Fruit fly (Drosophila melanogaster) whole organism: ENCODE results near the gene CG5776.

Source experiments
- CG8478 ChIP-seq: fragments of >200 bp; optimal IDR thresholded peaks from 2 replicates; lab custom pipeline; 2018; ENCODE audit warnings: inconsistent platforms
- Dll ChIP-seq: fragments of >200 bp; optimal IDR thresholded peaks from 2 replicates; lab custom pipeline; 2017
- EcR ChIP-seq, 2 experiments: fragments of >200 bp; optimal IDR thresholded peaks; 2 replicates each; lab custom pipeline; 2017; ENCODE audit warnings: missing biosample characterization in 2 of 2, missing genetic modification characterization in 2 of 2, missing genetic modification reagents in 2 of 2
- pan ChIP-seq: fragments of >200 bp; optimal IDR thresholded peaks from 2 replicates; lab custom pipeline; 2017
- psq ChIP-seq: fragments of >200 bp; optimal IDR thresholded peaks from 2 replicates; lab custom pipeline; 2017
- usp ChIP-seq: fragments of >200 bp; optimal IDR thresholded peaks from 2 replicates; lab custom pipeline; 2017; ENCODE audit warnings: missing biosample characterization, missing genetic modification characterization, mixed read lengths

The CG5776 gene

dm6 chr2L:12704418-12704920 is at the start of gene CG5776, which contains the start of gene spict:
CG5776 (minus strand) TSS chr2L:12704451.
spict (plus strand) TSS chr2L:12704725.
- TF ChIP-seq CG8478 (no peak), EcR (GFP tag; optimal IDR thresholded peaks at IDR 0.05; lab: Kevin White, UChicago) (no peak), pan (no peak), Dll (lab: Kevin White, UChicago) (no peak), usp (GFP tag; lab: Kevin White, UChicago) (no peak), psq (lab: Kevin White, UChicago) (no peak)

- TF ChIP-seq usp (GFP tag; lab: Kevin White, UChicago) (no peak), psq (lab: Kevin White, UChicago) (no peak), pan (no peak), EcR (GFP tag; optimal IDR thresholded peaks at IDR 0.05; lab: Kevin White, UChicago) (no peak), CG8478 (no peak)
These were observed 45.8 kb upstream of the CG5776 start for dm6 chr2L:12750060-12750459.

DNA sequence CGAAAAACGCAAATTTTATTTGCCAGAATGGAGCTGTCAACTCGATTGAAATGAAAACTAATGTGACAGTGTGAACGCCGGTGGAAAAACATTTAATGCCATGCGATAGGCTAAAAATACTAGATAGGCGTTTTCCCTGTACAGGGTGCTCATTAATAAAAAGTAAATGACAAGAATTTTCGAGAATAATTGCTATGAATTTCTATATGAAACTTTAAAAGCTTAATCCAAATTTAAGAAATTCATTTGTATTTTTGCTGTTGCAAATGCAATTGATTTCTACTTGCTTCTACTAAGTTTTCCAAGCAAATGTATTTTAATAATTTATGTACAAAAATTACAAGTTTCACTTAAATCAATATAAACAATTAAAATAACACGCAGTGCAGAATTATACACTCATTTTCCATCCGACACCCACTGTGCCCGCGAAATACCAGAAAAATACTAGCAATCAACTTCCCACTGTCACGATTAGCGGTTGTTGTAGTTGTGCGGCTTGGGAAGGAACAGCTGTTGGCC is 17.6 kb upstream of the CG5776 start, which contains the start of gene Pih1D1:
TSS of gene Pih1D1 (minus strand) at position 50 of the 522 bp plus-strand sequence.
- TF ChIP-seq CG8478 (no peak), psq (lab: Kevin White, UChicago) (no peak), Dll (lab: Kevin White, UChicago) (no peak), EcR (GFP tag; optimal IDR thresholded peaks at IDR 0.05; lab: Kevin White, UChicago) (no peak), usp (GFP tag; lab: Kevin White, UChicago) (no peak), pan (no peak)

DNA sequence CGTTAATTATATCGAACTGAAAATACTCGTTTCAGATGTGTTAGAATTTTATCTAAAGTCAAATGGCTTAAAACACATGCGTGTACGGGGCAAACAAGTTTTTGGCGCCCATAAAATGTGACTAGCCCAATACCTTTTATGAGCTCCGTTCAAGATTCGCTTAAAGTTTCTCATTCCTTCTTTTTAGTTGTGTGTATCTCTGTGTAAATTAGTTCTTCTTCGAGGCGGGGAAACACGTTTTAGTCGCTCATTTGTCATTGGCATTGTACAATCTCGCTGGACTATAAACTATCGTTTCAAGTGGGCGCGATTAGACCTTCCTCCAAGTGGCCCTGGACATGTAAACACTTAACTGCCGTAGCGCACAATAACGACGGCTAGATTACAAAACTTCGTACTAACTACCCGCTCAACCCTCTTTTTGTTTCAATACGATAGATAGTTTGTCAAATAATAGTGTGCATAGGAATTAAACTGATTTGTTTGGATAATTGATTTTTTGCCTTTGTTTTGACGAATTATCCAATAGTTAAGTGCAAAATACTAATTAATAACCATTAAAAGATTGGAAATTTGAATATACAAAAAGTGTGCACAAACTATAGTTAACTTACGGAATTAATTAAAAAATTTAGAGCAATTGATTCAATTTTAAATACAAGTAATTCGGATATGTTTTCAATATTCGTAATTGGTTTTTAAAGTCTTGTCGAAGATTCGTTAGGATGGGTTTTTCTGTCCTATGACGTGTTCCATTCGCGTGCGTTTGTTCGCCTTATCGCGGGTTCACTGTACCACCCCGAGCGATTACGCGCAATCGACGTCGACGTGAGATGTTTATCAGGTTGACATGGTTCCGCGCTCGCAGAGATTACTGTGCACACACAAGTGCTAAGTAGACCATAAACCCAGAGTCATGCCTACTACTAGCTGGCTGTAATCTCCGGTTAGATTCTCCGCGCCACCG is 16.5 kb upstream of the CG5776 start:
- no peak for TF ChIP-seq pan
- TF ChIP-seq psq (lab: Kevin White, UChicago) = no peak
- no peak for TF ChIP-seq Dll (lab: Kevin White, UChicago)
- TF ChIP-seq usp (GFP tag; lab: Kevin White, UChicago) = no peak

DNA sequence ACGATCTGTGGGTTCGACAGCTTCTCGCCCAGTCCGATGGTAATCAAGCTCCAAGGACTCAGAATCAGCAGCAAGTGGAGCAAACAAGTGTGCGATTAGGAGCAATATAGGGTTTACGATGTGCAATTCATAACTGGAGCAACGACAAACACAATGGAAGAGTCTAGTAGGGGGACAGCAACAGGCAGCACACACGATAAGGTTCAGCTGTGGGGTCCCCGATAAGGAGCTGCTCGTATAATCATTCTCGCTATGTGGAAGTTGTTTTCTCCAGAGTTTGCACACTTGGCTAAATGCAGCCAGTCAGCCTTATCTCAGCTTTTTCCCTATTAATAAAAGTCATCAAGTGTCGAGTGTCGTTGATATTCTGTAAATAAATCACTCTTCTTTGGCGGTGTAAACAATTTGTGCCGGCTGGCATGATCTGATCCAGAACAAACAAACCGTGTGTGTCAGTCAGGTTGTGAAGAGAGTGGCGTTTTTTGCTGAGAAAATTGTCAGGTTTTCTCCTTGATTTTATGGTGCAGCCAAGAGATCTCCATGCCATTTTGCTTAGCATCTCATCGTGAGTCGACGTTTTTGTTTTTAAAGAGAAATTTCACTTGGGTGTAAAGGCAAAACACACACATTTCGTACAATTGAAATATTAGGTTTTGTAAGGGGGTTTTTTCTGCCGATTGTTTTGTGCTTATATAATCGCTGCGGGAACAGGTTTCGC is 15.6 kb upstream of the CG5776 start:
- TF ChIP-seq psq (lab: Kevin White, UChicago) (no peak), Dll (lab: Kevin White, UChicago) (no peak), CG8478 (no peak), usp (GFP tag; lab: Kevin White, UChicago) (no peak), pan (no peak), EcR (GFP tag; optimal IDR thresholded peaks at IDR 0.05; lab: Kevin White, UChicago) (no peak)

dm6 chr2L:12718437-12719376 is 14.5 kb upstream of the CG5776 start, which contains the start of gene MRP:
MRP (plus strand) TSS chr2L:12719045.
- TF ChIP-seq usp (GFP tag; lab: Kevin White, UChicago) = no peak
- TF ChIP-seq Dll (lab: Kevin White, UChicago) = no peak
- no peak for TF ChIP-seq pan
- TF ChIP-seq psq (lab: Kevin White, UChicago) = no peak
- no peak for TF ChIP-seq EcR (GFP tag; optimal IDR thresholded peaks at IDR 0.05; lab: Kevin White, UChicago)
- no peak for TF ChIP-seq CG8478

DNA sequence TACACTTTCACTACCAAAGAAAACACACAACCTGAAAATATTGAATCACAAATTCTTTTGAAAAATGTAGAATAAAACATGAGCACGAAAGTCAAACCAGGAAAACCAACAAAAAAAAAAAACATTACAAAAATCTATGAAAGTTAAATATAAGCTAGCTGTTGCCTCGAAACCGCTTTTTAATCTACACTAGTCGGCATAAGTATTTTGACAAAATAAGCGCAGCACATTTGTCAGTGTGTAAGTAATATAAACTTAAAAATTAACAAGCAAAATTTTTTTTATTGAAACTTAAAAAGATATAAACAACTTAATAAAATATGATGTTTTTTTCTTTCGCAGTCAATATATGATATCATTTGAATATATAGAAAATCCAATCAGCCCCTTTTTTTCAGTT is 8.6 kb upstream of the CG5776 start, which contains the start of gene CG5787:
TSS of gene CG5787 (minus strand) at position 101 of the 400 bp plus-strand sequence.
- TF ChIP-seq usp (GFP tag; lab: Kevin White, UChicago) (no peak), CG8478 (no peak), Dll (lab: Kevin White, UChicago) (no peak), EcR (GFP tag; optimal IDR thresholded peaks at IDR 0.05; lab: Kevin White, UChicago) (no peak), pan (no peak), psq (lab: Kevin White, UChicago) (no peak)

- no peak for TF ChIP-seq CG8478
- no peak for TF ChIP-seq EcR (GFP tag; optimal IDR thresholded peaks at IDR 0.05; lab: Kevin White, UChicago)
These were observed 8.0 kb upstream of the CG5776 start for dm6 chr2L:12712255-12712654.

DNA sequence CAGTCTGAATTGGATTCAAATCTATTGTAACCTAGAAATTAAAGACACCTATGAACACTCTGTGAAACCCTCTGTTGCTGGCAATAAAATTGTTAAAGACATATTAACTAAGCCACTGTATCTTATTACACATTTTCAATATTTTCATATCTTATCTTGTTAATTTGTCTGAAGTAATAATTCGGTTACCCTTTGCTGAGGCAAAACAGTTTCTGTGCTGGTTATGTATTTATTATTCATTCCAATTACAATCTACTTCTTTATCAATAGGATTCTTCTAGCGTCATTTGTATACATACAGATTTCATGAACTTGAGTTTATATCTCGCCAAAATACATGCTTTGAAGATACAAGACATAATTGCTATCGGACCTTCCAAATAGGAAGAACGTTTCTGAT is 4.3 kb upstream of the CG5776 start:
- no peak for TF ChIP-seq CG8478
- TF ChIP-seq pan = no peak
- TF ChIP-seq EcR (GFP tag; optimal IDR thresholded peaks at IDR 0.05; lab: Kevin White, UChicago) = no peak
- no peak for TF ChIP-seq usp (GFP tag; lab: Kevin White, UChicago)
- TF ChIP-seq Dll (lab: Kevin White, UChicago) = no peak
- TF ChIP-seq psq (lab: Kevin White, UChicago) = no peak

- TF ChIP-seq EcR (GFP tag; optimal IDR thresholded peaks at IDR 0.05; lab: Kevin White, UChicago) (no peak), pan (no peak)
These were observed 3.3 kb upstream of the CG5776 start, which contains the start of the genes CG6180 and CG15484 for dm6 chr2L:12707540-12707939. CG6180 (plus strand) TSS chr2L:12707661. CG15484 (minus strand) TSS chr2L:12707711.

dm6 chr2L:12705376-12705775 is 1.1 kb upstream of the CG5776 start:
- TF ChIP-seq pan (no peak), EcR (GFP tag; optimal IDR thresholded peaks at IDR 0.05; lab: Kevin White, UChicago) (no peak), usp (GFP tag; lab: Kevin White, UChicago) (no peak), CG8478 (no peak), Dll (lab: Kevin White, UChicago) (no peak), psq (lab: Kevin White, UChicago) (no peak)
